Fruit fly (Drosophila melanogaster): ENCODE results near the gene Mat89Ba.
A peak's percentile ranks its signal among the peaks of the same experiment; 100 is the strongest.

Mat89Ba gene

DNA sequence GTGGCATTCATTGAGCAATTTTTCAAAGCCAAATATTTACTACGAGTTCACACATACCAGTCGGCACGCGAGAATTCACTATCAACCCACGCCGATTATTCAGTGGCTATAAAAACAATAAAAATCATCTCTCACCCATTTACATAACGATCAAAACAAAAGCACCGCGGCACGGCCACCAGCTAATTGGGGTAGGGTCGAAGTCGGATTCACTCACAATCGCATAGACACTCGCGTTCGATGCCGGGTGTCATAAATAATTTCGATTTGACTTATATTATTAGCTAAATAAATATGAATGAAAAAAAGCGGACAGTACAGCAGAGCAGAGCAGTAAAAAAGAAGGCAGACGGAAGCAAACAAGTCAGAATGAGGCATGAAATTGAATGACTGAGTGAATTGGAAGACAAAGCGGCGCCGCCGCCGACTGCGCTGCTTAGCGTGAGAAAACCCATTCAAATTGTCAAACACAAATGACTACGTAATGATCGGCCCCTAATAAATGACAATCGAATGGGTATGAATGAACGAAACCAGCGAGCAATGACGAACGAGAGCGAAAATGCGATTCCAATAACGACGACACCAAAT lies 42.0 kb downstream of the Mat89Ba start (continued):
- no peak for TF ChIP-seq Ets97D (GFP tag; optimal IDR thresholded peaks at IDR 0.05)
- TF ChIP-seq abd-A (tag; optimal IDR thresholded peaks at IDR 0.05): peak; percentile 95
- TF ChIP-seq crc (GFP tag; optimal IDR thresholded peaks at IDR 0.05): no peak
- TF ChIP-seq p53 (GFP tag; optimal IDR thresholded peaks at IDR 0.05): no peak
- no peak for TF ChIP-seq NK7.1 (GFP tag; optimal IDR thresholded peaks at IDR 0.05)
- no peak for TF ChIP-seq H15 (GFP tag; IDR thresholded peaks at IDR 0.05)
- TF ChIP-seq gro (GFP tag; optimal IDR thresholded peaks at IDR 0.05): peak; percentile 91
- TF ChIP-seq CG12071 (GFP tag; optimal IDR thresholded peaks at IDR 0.05): no peak
- TF ChIP-seq Gug (GFP tag; IDR thresholded peaks at IDR 0.05): no peak
- TF ChIP-seq CG16813 (GFP tag; IDR thresholded peaks at IDR 0.05; ENCODE audit: partially characterized antibody): no peak
- TF ChIP-seq BEAF-32 (GFP tag; optimal IDR thresholded peaks at IDR 0.05): no peak
- no peak for TF ChIP-seq Stat92E (GFP tag; optimal IDR thresholded peaks at IDR 0.05)
- peak; percentile 36 for TF ChIP-seq HmgZ (tag; optimal IDR thresholded peaks at IDR 0.05)
- TF ChIP-seq D19A (tag; optimal IDR thresholded peaks at IDR 0.05): no peak
- TF ChIP-seq ato (GFP tag; IDR thresholded peaks at IDR 0.05; ENCODE audit: partially characterized antibody): no peak
- TF ChIP-seq trh (GFP tag; optimal IDR thresholded peaks at IDR 0.05): no peak
- peak; percentile 85 for TF ChIP-seq Med (GFP tag)
- peak in 1 of 2 experiments; percentile 95 for TF ChIP-seq Pdp1 (GFP tag; optimal IDR thresholded peaks at IDR 0.05)
- no peak for TF ChIP-seq bcd (GFP tag; optimal IDR thresholded peaks at IDR 0.05)
- peak; percentile 16 for TF ChIP-seq CG15269 (tag; optimal IDR thresholded peaks at IDR 0.05)
- no peak for TF ChIP-seq cg (GFP tag; optimal IDR thresholded peaks at IDR 0.05)
- TF ChIP-seq CG2678 (tag; optimal IDR thresholded peaks at IDR 0.05): peak; percentile 31
- TF ChIP-seq CG12769 (tag; optimal IDR thresholded peaks at IDR 0.05): peak; percentile 31
- TF ChIP-seq chm (GFP tag; IDR thresholded peaks at IDR 0.05): no peak
- TF ChIP-seq jumu (GFP tag; optimal IDR thresholded peaks at IDR 0.05): no peak
- no peak for TF ChIP-seq CG2199 (GFP tag; IDR thresholded peaks at IDR 0.05)
- no peak for TF ChIP-seq Bdp1 (GFP tag; optimal IDR thresholded peaks at IDR 0.05)
- TF ChIP-seq CG7839 (tag; optimal IDR thresholded peaks at IDR 0.05): peak; percentile 1
- TF ChIP-seq fd3F (GFP tag; optimal IDR thresholded peaks at IDR 0.05): no peak
- peak; percentile 4 for TF ChIP-seq CG2120 (GFP tag; optimal IDR thresholded peaks at IDR 0.05)
- peak; percentile 22 for TF ChIP-seq caup (GFP tag; optimal IDR thresholded peaks at IDR 0.05; ENCODE audit: severe bottlenecking)
- TF ChIP-seq jigr1 (GFP tag; IDR thresholded peaks at IDR 0.05): no peak
- TF ChIP-seq cwo (GFP tag; optimal IDR thresholded peaks at IDR 0.05): peak; percentile 86
- no peak for TF ChIP-seq MTF-1 (GFP tag; optimal IDR thresholded peaks at IDR 0.05; ENCODE audit: borderline replicate concordance)
- no peak for TF ChIP-seq dm (GFP tag; optimal IDR thresholded peaks at IDR 0.05)
- peak; percentile 85 for TF ChIP-seq Blimp-1 (GFP tag; optimal IDR thresholded peaks at IDR 0.05)
- no peak for TF ChIP-seq CG6272 (GFP tag; IDR thresholded peaks at IDR 0.05)
- no peak for TF ChIP-seq CG3847 (GFP tag; IDR thresholded peaks at IDR 0.05)
- TF ChIP-seq CG12744 (GFP tag; optimal IDR thresholded peaks at IDR 0.05): no peak
- peak; percentile 31 for TF ChIP-seq nau (GFP tag; optimal IDR thresholded peaks at IDR 0.05)
- TF ChIP-seq da (GFP tag; optimal IDR thresholded peaks at IDR 0.05): no peak
- TF ChIP-seq dmrt99B (tag; optimal IDR thresholded peaks at IDR 0.05): no peak
- no peak for TF ChIP-seq ATbp (GFP tag; optimal IDR thresholded peaks at IDR 0.05)
- TF ChIP-seq kay (GFP tag; optimal IDR thresholded peaks at IDR 0.05): peak; percentile 56
- no peak for TF ChIP-seq CG12659 (GFP tag; optimal IDR thresholded peaks at IDR 0.05)
- peak; percentile 3 for TF ChIP-seq gsb-n (tag; optimal IDR thresholded peaks at IDR 0.05)
- peak in 1 of 2 experiments; percentile 29 for TF ChIP-seq Hr78 (GFP tag; optimal IDR thresholded peaks at IDR 0.05)
- no peak for TF ChIP-seq CG8290 (GFP tag; optimal IDR thresholded peaks at IDR 0.05)
- peak in 1 of 2 experiments; percentile 4 for TF ChIP-seq CG8290 (tag; optimal IDR thresholded peaks at IDR 0.05)
